Worm (Caenorhabditis elegans): ENCODE results near the gene moc-6.

Gene moc-6

DNA sequence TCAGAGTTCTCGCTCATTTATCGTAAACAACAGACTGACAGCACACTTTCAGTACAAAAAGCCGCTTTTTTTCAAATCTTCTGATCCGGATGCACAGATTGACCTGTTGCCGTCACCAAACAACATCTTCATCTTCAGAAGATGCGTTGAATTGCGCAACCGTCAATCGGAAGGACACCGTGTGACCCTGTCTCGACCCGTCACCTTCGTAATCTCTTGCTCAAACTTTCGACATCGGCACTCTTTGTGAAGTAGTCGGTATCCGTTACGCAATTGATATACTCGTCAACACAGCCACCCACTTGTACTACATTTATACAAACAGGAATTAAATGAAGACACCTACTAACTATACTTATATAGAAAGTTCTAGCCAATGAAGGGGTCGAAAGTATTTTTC, 44.8 kb upstream of the moc-6 start:
- TF ChIP-seq F55B11.4 (tag; optimal IDR thresholded peaks at IDR 0.05; ENCODE audit: borderline replicate concordance, insufficient read depth) (no peak), snpc-3.4 (tag; optimal IDR thresholded peaks at IDR 0.05) (no peak), mxl-1 (tag; optimal IDR thresholded peaks at IDR 0.05) (no peak), K11D2.4 (GFP tag; IDR thresholded peaks at IDR 0.05) (no peak), hmg-20 (GFP tag; IDR thresholded peaks at IDR 0.05) (no peak), let-526 (GFP tag; IDR thresholded peaks at IDR 0.05) (no peak), nfya-2 (GFP tag; IDR thresholded peaks at IDR 0.05) (no peak), unc-62 (GFP tag; optimal IDR thresholded peaks at IDR 0.05) (peak; percentile 4), madf-3 (GFP tag; IDR thresholded peaks at IDR 0.05) (no peak)

ce11 chrIII:5153137-5153536, 42.7 kb upstream of the moc-6 start, which contains the start of the genes rbm-42 and grwd-1:
rbm-42 (minus strand) TSS chrIII:5153229.
grwd-1 (plus strand) TSS chrIII:5153464.
- TF ChIP-seq rcor-1 (GFP tag; IDR thresholded peaks at IDR 0.05) (no peak), snpc-4 (GFP tag; optimal IDR thresholded peaks at IDR 0.05) (peak; percentile 58), snpc-4 (tag; optimal IDR thresholded peaks at IDR 0.05) (no peak), attf-5 (GFP tag; optimal IDR thresholded peaks at IDR 0.05) (peak; percentile 42)

ce11 chrIII:5155393-5155792, 40.4 kb upstream of the moc-6 start:
- TF ChIP-seq lsy-27 (tag; optimal IDR thresholded peaks at IDR 0.05; ENCODE audit: borderline replicate concordance, insufficient read depth) (no peak), xnd-1 (tag; optimal IDR thresholded peaks at IDR 0.05) (no peak), tlf-1 (GFP tag; optimal IDR thresholded peaks at IDR 0.05) (no peak), B0336.3 (GFP tag; IDR thresholded peaks at IDR 0.05) (no peak), egl-44 (GFP tag; IDR thresholded peaks at IDR 0.05) (no peak), ccch-3 (GFP tag; optimal IDR thresholded peaks at IDR 0.05) (no peak), nfya-2 (GFP tag; IDR thresholded peaks at IDR 0.05) (no peak), F49E8.2 (tag; optimal IDR thresholded peaks at IDR 0.05; ENCODE audit: insufficient read depth) (peak; percentile 57), nfya-1 (tag; optimal IDR thresholded peaks at IDR 0.05; ENCODE audit: borderline replicate concordance, insufficient read depth) (no peak), nhr-27 (tag; optimal IDR thresholded peaks at IDR 0.05) (no peak), him-1 (tag; optimal IDR thresholded peaks at IDR 0.05) (no peak), rpc-1 (optimal IDR thresholded peaks at IDR 0.05) (no peak), rpc-1 (tag; optimal IDR thresholded peaks at IDR 0.05) (no peak), Y53G8AR.9 (GFP tag; conservative IDR thresholded peaks at IDR 0.05) (peak; percentile 54; the same call in 1 of the 2 replicates), cebp-2 (GFP tag; IDR thresholded peaks at IDR 0.05) (no peak), F57A8.1 (GFP tag; optimal IDR thresholded peaks at IDR 0.05) (no peak), bed-1 (GFP tag; IDR thresholded peaks at IDR 0.05) (no peak), hlh-26 (GFP tag; conservative IDR thresholded peaks at IDR 0.05) (no peak), hmg-1.2 (GFP tag; IDR thresholded peaks at IDR 0.05) (no peak), attf-3 (GFP tag; conservative IDR thresholded peaks at IDR 0.05) (no peak), F33H1.4 (GFP tag; IDR thresholded peaks at IDR 0.05) (no peak), C06A6.2 (GFP tag; conservative IDR thresholded peaks at IDR 0.05) (no peak), sea-2 (GFP tag; IDR thresholded peaks at IDR 0.05) (no peak), mel-28 (tag; optimal IDR thresholded peaks at IDR 0.05; ENCODE audit: borderline replicate concordance) (no peak), bed-2 (GFP tag; IDR thresholded peaks at IDR 0.05) (no peak), Y56A3A.18 (GFP tag; IDR thresholded peaks at IDR 0.05) (0 out of 2 replicates have a peak, but pooled peaks have one; percentile 41), ceh-79 (tag; optimal IDR thresholded peaks at IDR 0.05) (no peak), K12H6.12 (tag; optimal IDR thresholded peaks at IDR 0.05) (no peak), madf-6 (GFP tag; IDR thresholded peaks at IDR 0.05) (no peak; the same call in 1 of the 2 replicates), F22D6.2 (tag; optimal IDR thresholded peaks at IDR 0.05) (no peak), dpff-1 (tag; optimal IDR thresholded peaks at IDR 0.05) (no peak), lag-1 (GFP tag; IDR thresholded peaks at IDR 0.05) (no peak), aptf-3 (GFP tag; IDR thresholded peaks at IDR 0.05) (no peak), lsl-1 (GFP tag; optimal IDR thresholded peaks at IDR 0.05) (peak; percentile 2), sptf-2 (GFP tag; optimal IDR thresholded peaks at IDR 0.05) (no peak)
